Fruit fly (Drosophila melanogaster): ENCODE measurements around the gene CG14540.
A peak's percentile ranks its signal among the peaks of the same experiment; 100 is the strongest.

CG14540 gene

DNA sequence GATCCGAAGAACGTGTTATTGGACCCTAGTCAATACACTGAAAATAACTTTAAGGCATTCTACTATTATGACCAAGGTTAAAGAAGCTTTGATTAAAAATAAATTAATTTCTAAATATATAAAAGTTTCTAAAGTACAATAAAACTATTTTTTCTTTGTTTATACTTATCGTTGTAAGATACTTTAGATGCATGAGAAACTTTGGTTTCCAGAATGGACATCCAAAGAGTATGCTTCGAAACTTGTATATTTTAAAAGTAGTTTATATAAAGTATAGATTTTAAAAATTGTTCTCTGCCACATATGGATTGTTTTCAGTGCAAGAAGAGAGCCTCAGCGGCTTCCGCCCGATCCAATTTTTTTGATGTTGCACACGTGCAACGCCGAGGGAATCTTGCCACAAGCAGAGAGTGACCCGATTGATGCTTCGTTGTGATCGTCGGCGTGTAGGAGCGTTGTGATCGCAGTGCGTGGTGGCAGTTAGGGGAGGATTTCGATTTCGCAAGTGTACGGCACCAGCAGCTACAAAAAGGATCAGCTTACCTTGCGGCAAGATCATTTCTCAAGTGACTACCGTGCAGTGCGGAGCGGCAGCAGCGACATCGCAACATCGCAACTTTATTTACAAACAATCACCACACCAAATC, 38.1 kb downstream of the CG14540 start (continued):
- peak; percentile 28 for TF ChIP-seq chn (GFP tag; optimal IDR thresholded peaks at IDR 0.05)
- TF ChIP-seq cwo (GFP tag; optimal IDR thresholded peaks at IDR 0.05): no peak
- TF ChIP-seq h (optimal IDR thresholded peaks at IDR 0.05): no peak
- TF ChIP-seq psq (GFP tag; optimal IDR thresholded peaks at IDR 0.05): peak; percentile 53
- peak; percentile 80 for TF ChIP-seq Chrac-16 (GFP tag; optimal IDR thresholded peaks at IDR 0.05)
- TF ChIP-seq PHDP (tag; optimal IDR thresholded peaks at IDR 0.05): peak; percentile 77
- TF ChIP-seq klu (GFP tag; IDR thresholded peaks at IDR 0.05): no peak; the same call in 1 of the 2 replicates
- peak; percentile 55 for TF ChIP-seq CG10654 (GFP tag; optimal IDR thresholded peaks at IDR 0.05)
- TF ChIP-seq nau (GFP tag; optimal IDR thresholded peaks at IDR 0.05): no peak
- TF ChIP-seq Optix (GFP tag; IDR thresholded peaks at IDR 0.05): no peak
- peak; percentile 88 for TF ChIP-seq CG31441 (GFP tag; IDR thresholded peaks at IDR 0.05)
- peak; percentile 65; the same call in 1 of the 2 replicates for TF ChIP-seq onecut (GFP tag; IDR thresholded peaks at IDR 0.05)
- peak in 1 of 2 experiments; percentile 65 for TF ChIP-seq chif (GFP tag; optimal IDR thresholded peaks at IDR 0.05)
- TF ChIP-seq Atf6 (GFP tag; IDR thresholded peaks at IDR 0.05): no peak
- no peak for TF ChIP-seq NC2α (GFP tag; optimal IDR thresholded peaks at IDR 0.05)
- TF ChIP-seq CkIIα-i1 (GFP tag; IDR thresholded peaks at IDR 0.05): no peak
- no peak for TF ChIP-seq CG11085 (GFP tag; IDR thresholded peaks at IDR 0.05)
- no peak for TF ChIP-seq CG11398 (GFP tag; optimal IDR thresholded peaks at IDR 0.05)
- 0 out of 2 replicates have a peak, but pooled peaks have one; percentile 38 for TF ChIP-seq Nf-YA (GFP tag; IDR thresholded peaks at IDR 0.05)
- peak; percentile 80 for TF ChIP-seq Abd-B (GFP tag; optimal IDR thresholded peaks at IDR 0.05)
- TF ChIP-seq CG10979 (tag; optimal IDR thresholded peaks at IDR 0.05): peak; percentile 92
- TF ChIP-seq slbo (GFP tag; IDR thresholded peaks at IDR 0.05): no peak
- no peak for TF ChIP-seq CG11560 (tag; IDR thresholded peaks at IDR 0.05)
- TF ChIP-seq Hr78 (GFP tag; optimal IDR thresholded peaks at IDR 0.05): peak in 1 of 2 experiments; percentile 34
- no peak for TF ChIP-seq Bdp1 (GFP tag; optimal IDR thresholded peaks at IDR 0.05)
- TF ChIP-seq CG3838 (GFP tag; optimal IDR thresholded peaks at IDR 0.05): peak; percentile 37
- no peak for TF ChIP-seq Dek (tag; optimal IDR thresholded peaks at IDR 0.05)
- TF ChIP-seq bbx (GFP tag; IDR thresholded peaks at IDR 0.05; ENCODE audit: partially characterized antibody): no peak
- no peak for TF ChIP-seq CG12769 (tag; optimal IDR thresholded peaks at IDR 0.05)
- TF ChIP-seq Hr39 (optimal IDR thresholded peaks at IDR 0.05): no peak
- peak; percentile 89 for TF ChIP-seq gsb-n (tag; optimal IDR thresholded peaks at IDR 0.05)
- no peak for TF ChIP-seq B-H1 (GFP tag; IDR thresholded peaks at IDR 0.05)
- no peak for TF ChIP-seq gsb (GFP tag; IDR thresholded peaks at IDR 0.05)
- TF ChIP-seq CG10462 (GFP tag; optimal IDR thresholded peaks at IDR 0.05): peak; percentile 87
- no peak for TF ChIP-seq pan (optimal IDR thresholded peaks at IDR 0.05)
- peak in 1 of 2 experiments; percentile 4 for TF ChIP-seq pan (GFP tag; optimal IDR thresholded peaks at IDR 0.05 in 1 of 2, IDR thresholded peaks at IDR 0.05 in 1 of 2)
- no peak for TF ChIP-seq Awh (GFP tag; IDR thresholded peaks at IDR 0.05)
- TF ChIP-seq en (GFP tag; optimal IDR thresholded peaks at IDR 0.05): no peak
- TF ChIP-seq trem (tag; optimal IDR thresholded peaks at IDR 0.05): peak; percentile 95
- peak; percentile 95 for TF ChIP-seq Xrp1 (GFP tag; IDR thresholded peaks at IDR 0.05)
- peak; percentile 39; the same call in 1 of the 2 replicates for TF ChIP-seq danr (GFP tag; IDR thresholded peaks at IDR 0.05)
- TF ChIP-seq jing (GFP tag; optimal IDR thresholded peaks at IDR 0.05): no peak
- no peak for TF ChIP-seq CG16779 (GFP tag; IDR thresholded peaks at IDR 0.05)
- 0 out of 3 replicates have a peak, but pooled peaks have one; percentile 12 for TF ChIP-seq CG2199 (GFP tag; IDR thresholded peaks at IDR 0.05)
- TF ChIP-seq Sox100B (GFP tag; optimal IDR thresholded peaks at IDR 0.05): peak; percentile 89
- peak; percentile 96 for TF ChIP-seq ac (GFP tag; optimal IDR thresholded peaks at IDR 0.05)
- TF ChIP-seq sug (tag; optimal IDR thresholded peaks at IDR 0.05): no peak
- peak; percentile 11 for TF ChIP-seq scrt (GFP tag; optimal IDR thresholded peaks at IDR 0.05)
- peak; percentile 13 to 71 for TF ChIP-seq Hr51 (GFP tag; optimal IDR thresholded peaks at IDR 0.05)
- peak; percentile 31 for TF ChIP-seq CG17802 (tag; optimal IDR thresholded peaks at IDR 0.05)
- TF ChIP-seq CG34422 (GFP tag; IDR thresholded peaks at IDR 0.05): peak; percentile 33; the same call in 1 of the 3 replicates
